Fruit fly (Drosophila melanogaster): Measurements from ENCODE around the gene naz.

The naz gene

DNA sequence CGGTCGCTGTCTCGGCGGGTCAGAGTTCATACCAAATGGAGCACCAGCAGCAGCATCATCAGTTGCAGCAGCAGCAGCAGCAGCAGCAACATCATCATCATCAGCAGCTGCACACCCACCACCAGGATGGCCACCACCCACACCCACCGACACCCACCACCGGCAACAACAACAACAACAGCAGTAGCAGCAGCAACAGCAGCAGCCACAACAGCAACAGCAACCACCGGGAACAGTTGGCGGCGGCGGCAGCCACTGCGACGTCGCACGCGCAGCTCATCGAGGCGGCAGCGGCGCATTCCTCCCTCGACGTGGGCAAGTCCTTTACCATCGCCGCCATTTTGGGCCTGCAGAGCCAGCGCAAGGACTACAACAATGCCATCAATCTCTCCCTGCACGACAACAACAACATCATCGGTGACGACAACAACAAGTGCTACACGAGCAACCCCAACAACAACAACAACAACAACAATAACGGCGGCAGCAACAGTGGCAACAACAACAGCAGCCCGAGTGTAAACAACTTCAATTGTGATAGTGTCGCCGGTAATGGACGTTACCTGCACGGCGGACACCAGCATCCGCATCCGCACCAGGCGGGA, 58.9 kb downstream of the naz start:
- TF ChIP-seq CG11560 (tag; IDR thresholded peaks at IDR 0.05): no peak
- TF ChIP-seq sim (GFP tag; IDR thresholded peaks at IDR 0.05): no peak
- no peak for TF ChIP-seq amos (GFP tag; IDR thresholded peaks at IDR 0.05; ENCODE audit: partially characterized antibody)
- TF ChIP-seq Hr3 (GFP tag; optimal IDR thresholded peaks at IDR 0.05): no peak
- TF ChIP-seq otp (GFP tag; IDR thresholded peaks at IDR 0.05): no peak
- peak; percentile 67 for TF ChIP-seq Adf1 (GFP tag; IDR thresholded peaks at IDR 0.05)
- TF ChIP-seq nerfin-1 (tag; optimal IDR thresholded peaks at IDR 0.05): peak; percentile 17
- TF ChIP-seq ATbp (GFP tag; optimal IDR thresholded peaks at IDR 0.05): no peak
- TF ChIP-seq Eip74EF (GFP tag; optimal IDR thresholded peaks at IDR 0.05): no peak
- peak; percentile 42 for TF ChIP-seq Deaf1 (tag; optimal IDR thresholded peaks at IDR 0.05)
- TF ChIP-seq Aef1 (GFP tag; IDR thresholded peaks at IDR 0.05): no peak
- no peak for TF ChIP-seq lab (GFP tag; optimal IDR thresholded peaks at IDR 0.05)
- no peak for TF ChIP-seq CG4820 (GFP tag; optimal IDR thresholded peaks at IDR 0.05)
- TF ChIP-seq Hand (GFP tag; optimal IDR thresholded peaks at IDR 0.05): no peak
- no peak for TF ChIP-seq Trl (optimal IDR thresholded peaks at IDR 0.05)
- TF ChIP-seq Trl (GFP tag; optimal IDR thresholded peaks at IDR 0.05): no peak
- peak; percentile 96 for TF ChIP-seq ewg (GFP tag; optimal IDR thresholded peaks at IDR 0.05)
- no peak for TF ChIP-seq hbn (GFP tag; IDR thresholded peaks at IDR 0.05; ENCODE audit: partially characterized antibody)
- TF ChIP-seq CG10209 (GFP tag; optimal IDR thresholded peaks at IDR 0.05): no peak
- peak; percentile 73 for TF ChIP-seq Nf-YB (GFP tag; optimal IDR thresholded peaks at IDR 0.05)
- TF ChIP-seq caup (GFP tag; optimal IDR thresholded peaks at IDR 0.05; ENCODE audit: severe bottlenecking): no peak
- TF ChIP-seq CG4360 (GFP tag; IDR thresholded peaks at IDR 0.05): peak; percentile 91
- TF ChIP-seq Ptx1 (GFP tag; IDR thresholded peaks at IDR 0.05): no peak
- no peak for TF ChIP-seq CG9876 (GFP tag; optimal IDR thresholded peaks at IDR 0.05)
- no peak for TF ChIP-seq CG10543 (GFP tag; optimal IDR thresholded peaks at IDR 0.05)
- no peak for TF ChIP-seq CG3407 (GFP tag; optimal IDR thresholded peaks at IDR 0.05)
- TF ChIP-seq CG5953 (GFP tag; IDR thresholded peaks at IDR 0.05): no peak
- TF ChIP-seq Ets65A (GFP tag): peak; percentile 92
- no peak for TF ChIP-seq dimm (GFP tag; IDR thresholded peaks at IDR 0.05)
- TF ChIP-seq Dfd (GFP tag; optimal IDR thresholded peaks at IDR 0.05): peak in 1 of 2 experiments; percentile 39
- no peak for TF ChIP-seq sisA (GFP tag; IDR thresholded peaks at IDR 0.05)
- TF ChIP-seq sna (GFP tag; IDR thresholded peaks at IDR 0.05; ENCODE audit: partially characterized antibody): 0 out of 2 replicates have a peak, but pooled peaks have one; percentile 27
- TF ChIP-seq CG11723 (GFP tag; optimal IDR thresholded peaks at IDR 0.05): no peak
- TF ChIP-seq CG13624 (GFP tag; optimal IDR thresholded peaks at IDR 0.05): no peak
- TF ChIP-seq CG1602 (GFP tag; optimal IDR thresholded peaks at IDR 0.05): no peak
- no peak for TF ChIP-seq CG17359 (tag; optimal IDR thresholded peaks at IDR 0.05)
- no peak for TF ChIP-seq CG13775 (GFP tag; optimal IDR thresholded peaks at IDR 0.05)
- no peak for TF ChIP-seq CG18599 (GFP tag; optimal IDR thresholded peaks at IDR 0.05)
- no peak for TF ChIP-seq H2.0 (GFP tag; IDR thresholded peaks at IDR 0.05)
- no peak for TF ChIP-seq dm (GFP tag; optimal IDR thresholded peaks at IDR 0.05)
- TF ChIP-seq Vsx1 (GFP tag; optimal IDR thresholded peaks at IDR 0.05): no peak
- peak; percentile 90 for TF ChIP-seq Nf-YC (tag; optimal IDR thresholded peaks at IDR 0.05)
- TF ChIP-seq CG3163 (GFP tag; optimal IDR thresholded peaks at IDR 0.05): no peak
- no peak for TF ChIP-seq CG34422 (GFP tag; IDR thresholded peaks at IDR 0.05)
- TF ChIP-seq CG2889 (GFP tag; IDR thresholded peaks at IDR 0.05): no peak
- 0 out of 3 replicates have a peak, but pooled peaks have one; percentile 15 for TF ChIP-seq CG34224 (GFP tag; IDR thresholded peaks at IDR 0.05; ENCODE audit: partially characterized antibody)
- no peak for TF ChIP-seq CG8924 (tag; optimal IDR thresholded peaks at IDR 0.05)
- no peak for TF ChIP-seq CG10321 (GFP tag; IDR thresholded peaks at IDR 0.05)
- TF ChIP-seq NFAT (GFP tag; IDR thresholded peaks at IDR 0.05): no peak
- TF ChIP-seq seq (GFP tag; IDR thresholded peaks at IDR 0.05): peak; percentile 71; the same call in 1 of the 2 replicates
- no peak for TF ChIP-seq Sin3A (optimal IDR thresholded peaks at IDR 0.05)

Data from whole organism, embryonic.